Fruit fly (Drosophila melanogaster) whole organism, embryonic: ENCODE measurements around the gene ND-B18.

ENCODE experiments used
- Bdp1 ChIP-seq: fragments of 200-800 bp; sonication (Bioruptor generic); optimal IDR thresholded peaks from 3 replicates; lab custom pipeline; 2016; ENCODE audit warnings: missing biosample characterization, missing genetic modification characterization
- BtbVII ChIP-seq: fragments of 200-800 bp; sonication (Bioruptor generic); optimal IDR thresholded peaks from 3 replicates; lab custom pipeline; 2017; ENCODE audit warnings: missing biosample characterization, mild to moderate bottlenecking, missing genetic modification characterization
- CG11247 ChIP-seq: fragments of 200-800 bp; sonication (Bioruptor generic); IDR thresholded peaks from 2 replicates; pipeline ENCODE4 v1.3.6; 2022; ENCODE audit warnings: missing biosample characterization, missing genetic modification characterization
- CG11504 ChIP-seq: fragments of 200-800 bp; sonication (Bioruptor generic); optimal IDR thresholded peaks from 3 replicates; lab custom pipeline; 2019; ENCODE audit warnings: missing biosample characterization, mild to moderate bottlenecking, missing genetic modification characterization, moderate library complexity
- CG11696 ChIP-seq: fragments of 200-800 bp; sonication (Bioruptor generic); IDR thresholded peaks from 2 replicates; pipeline ENCODE4 v1.3.6; 2022; ENCODE audit warnings: missing biosample characterization, missing genetic modification characterization
- CG12219 ChIP-seq: fragments of 200-800 bp; sonication (Bioruptor generic); optimal IDR thresholded peaks from 3 replicates; lab custom pipeline; 2018; ENCODE audit warnings: missing biosample characterization, mild to moderate bottlenecking, missing genetic modification characterization
- CG12942 ChIP-seq: fragments of 200-800 bp; sonication (Bioruptor generic); optimal IDR thresholded peaks from 3 replicates; lab custom pipeline; 2016; ENCODE audit warnings: missing biosample characterization, missing genetic modification characterization
- CG13894 ChIP-seq: fragments of 200-800 bp; sonication (Bioruptor generic); optimal IDR thresholded peaks from 3 replicates; lab custom pipeline; 2018; ENCODE audit warnings: missing biosample characterization, mild to moderate bottlenecking, missing genetic modification characterization, moderate library complexity
- CG14965 ChIP-seq: fragments of 200-800 bp; sonication (Bioruptor generic); optimal IDR thresholded peaks from 2 replicates; lab custom pipeline; 2016; ENCODE audit warnings: missing biosample characterization, missing genetic modification characterization, borderline replicate concordance
- CG15601 ChIP-seq: fragments of 200-800 bp; sonication (Bioruptor generic); optimal IDR thresholded peaks from 3 replicates; lab custom pipeline; 2019; ENCODE audit warnings: missing biosample characterization, mild to moderate bottlenecking, missing genetic modification characterization, moderate library complexity
- CG1602 ChIP-seq: fragments of 200-800 bp; sonication (Bioruptor generic); optimal IDR thresholded peaks from 3 replicates; lab custom pipeline; 2016; ENCODE audit warnings: missing biosample characterization, missing genetic modification characterization
- CG1603 ChIP-seq: fragments of 200-800 bp; sonication (Bioruptor generic); optimal IDR thresholded peaks from 2 replicates; lab custom pipeline; 2019; ENCODE audit warnings: missing biosample characterization, mild to moderate bottlenecking, missing genetic modification characterization, moderate library complexity
- CG16779 ChIP-seq: fragments of 200-800 bp; sonication (Bioruptor generic); IDR thresholded peaks from 2 replicates; pipeline ENCODE4 v1.3.6; 2022; ENCODE audit warnings: missing biosample characterization, missing genetic modification characterization
- CG16813 ChIP-seq: fragments of 200-800 bp; sonication (Bioruptor generic); IDR thresholded peaks from 3 replicates; pipeline ENCODE4 v1.3.6; 2022; ENCODE audit warnings: missing biosample characterization, missing genetic modification characterization; ENCODE audit not compliant: partially characterized antibody
- CG18476 ChIP-seq: fragments of 200-800 bp; sonication (Bioruptor generic); optimal IDR thresholded peaks from 2 replicates; lab custom pipeline; 2016; ENCODE audit warnings: missing biosample characterization, mild to moderate bottlenecking, missing genetic modification characterization
- CG31224 ChIP-seq: fragments of 200-800 bp; sonication (Bioruptor generic); IDR thresholded peaks from 2 replicates; pipeline ENCODE4 v1.3.6; 2022; ENCODE audit warnings: missing biosample characterization, missing genetic modification characterization
- CG3838 ChIP-seq: fragments of 200-800 bp; sonication (Bioruptor generic); optimal IDR thresholded peaks from 3 replicates; lab custom pipeline; 2016; ENCODE audit warnings: missing biosample characterization, missing genetic modification characterization
- CG4617 ChIP-seq: fragments of 200-800 bp; sonication (Bioruptor generic); optimal IDR thresholded peaks from 3 replicates; lab custom pipeline; 2016; ENCODE audit warnings: missing biosample characterization, missing genetic modification characterization, borderline replicate concordance
- CG8765 ChIP-seq: fragments of 200-800 bp; sonication (Bioruptor generic); IDR thresholded peaks from 2 replicates; pipeline ENCODE4 v1.3.6; 2022; ENCODE audit warnings: missing biosample characterization, missing genetic modification characterization
- CG9437 ChIP-seq: fragments of 200-800 bp; sonication (Bioruptor generic); optimal IDR thresholded peaks from 2 replicates; lab custom pipeline; 2018; ENCODE audit warnings: missing biosample characterization, mild to moderate bottlenecking, missing genetic modification characterization
- D19B ChIP-seq: fragments of 200-800 bp; sonication (Bioruptor generic); optimal IDR thresholded peaks from 2 replicates; lab custom pipeline; 2017; ENCODE audit warnings: missing biosample characterization, mild to moderate bottlenecking, missing genetic modification characterization
- Deaf1 ChIP-seq: fragments of 200-800 bp; optimal IDR thresholded peaks from 3 replicates; lab custom pipeline; 2019; ENCODE audit warnings: missing biosample characterization, mild to moderate bottlenecking, missing genetic modification characterization, moderate library complexity
- Eip74EF ChIP-seq, 2 experiments: fragments of 200-800 bp in 1 of 2; fragments of >200 bp in 1 of 2; sonication (Bioruptor generic) in 1 of 2; optimal IDR thresholded peaks; 2 replicates each; lab custom pipeline; 2017 to 2019; ENCODE audit warnings: missing biosample characterization in 2 of 2, missing genetic modification characterization in 2 of 2, mild to moderate bottlenecking in 1 of 2, moderate library complexity in 1 of 2
- Elba2 ChIP-seq: fragments of 200-800 bp; sonication (Bioruptor generic); optimal IDR thresholded peaks from 3 replicates; lab custom pipeline; 2016; ENCODE audit warnings: missing biosample characterization, missing genetic modification characterization
- HHEX ChIP-seq: fragments of 200-800 bp; sonication (Bioruptor generic); optimal IDR thresholded peaks from 3 replicates; lab custom pipeline; 2017; ENCODE audit warnings: missing biosample characterization, mild to moderate bottlenecking, missing genetic modification characterization, missing genetic modification reagents
- HmgZ ChIP-seq: fragments of 200-800 bp; sonication (Bioruptor generic); optimal IDR thresholded peaks from 2 replicates; lab custom pipeline; 2018; ENCODE audit warnings: missing biosample characterization, mild to moderate bottlenecking, missing genetic modification characterization
- Lim3 ChIP-seq: fragments of 200-800 bp; sonication (Bioruptor generic); IDR thresholded peaks from 2 replicates; pipeline ENCODE4 v1.3.6; 2022; ENCODE audit warnings: missing biosample characterization, missing genetic modification characterization
- NK7.1 ChIP-seq: fragments of 200-800 bp; sonication (Bioruptor generic); optimal IDR thresholded peaks from 3 replicates; lab custom pipeline; 2016; ENCODE audit warnings: missing biosample characterization, missing genetic modification characterization
- Neu2 ChIP-seq: fragments of 200-800 bp; sonication (Bioruptor generic); optimal IDR thresholded peaks from 3 replicates; lab custom pipeline; 2016; ENCODE audit warnings: missing biosample characterization, missing genetic modification characterization, borderline replicate concordance
- Nf-YA ChIP-seq: fragments of 200-800 bp; sonication (Bioruptor generic); IDR thresholded peaks from 2 replicates; pipeline ENCODE4 v1.3.6; 2022; ENCODE audit warnings: missing biosample characterization, missing genetic modification characterization
- Nf-YB ChIP-seq: fragments of 200-800 bp; sonication (Bioruptor generic); optimal IDR thresholded peaks from 3 replicates; lab custom pipeline; 2019; ENCODE audit warnings: missing biosample characterization, mild to moderate bottlenecking, missing genetic modification characterization, moderate library complexity
- Poxn ChIP-seq: fragments of 200-800 bp; sonication (Bioruptor generic); IDR thresholded peaks from 2 replicates; pipeline ENCODE4 v1.3.6; 2022; ENCODE audit warnings: missing biosample characterization, missing genetic modification characterization
- Rfx ChIP-seq: fragments of 200-800 bp; sonication (Bioruptor generic); IDR thresholded peaks from 2 replicates; pipeline ENCODE4 v1.3.6; 2022; ENCODE audit warnings: missing biosample characterization, missing genetic modification characterization
- YL-1 ChIP-seq: fragments of 200-800 bp; sonication (Bioruptor generic); optimal IDR thresholded peaks from 3 replicates; lab custom pipeline; 2017; ENCODE audit warnings: missing biosample characterization, mild to moderate bottlenecking, missing genetic modification characterization
- ab ChIP-seq: fragments of 200-800 bp; sonication (Bioruptor generic); optimal IDR thresholded peaks from 2 replicates; lab custom pipeline; 2016; ENCODE audit warnings: missing biosample characterization, missing genetic modification characterization
- al ChIP-seq: fragments of 200-800 bp; sonication (Bioruptor generic); IDR thresholded peaks from 2 replicates; pipeline ENCODE4 v1.3.6; 2022; ENCODE audit warnings: missing biosample characterization, missing genetic modification characterization
- chif ChIP-seq, 2 experiments: fragments of 200-800 bp; sonication (Bioruptor generic); optimal IDR thresholded peaks; 3 replicates each; lab custom pipeline; 2016; ENCODE audit warnings: missing biosample characterization in 2 of 2, missing genetic modification characterization in 2 of 2
- danr ChIP-seq: fragments of 200-800 bp; sonication (Bioruptor generic); IDR thresholded peaks from 2 replicates; pipeline ENCODE4 v1.3.6; 2022; ENCODE audit warnings: missing biosample characterization, missing genetic modification characterization
- dysf ChIP-seq: fragments of 200-800 bp; sonication (Bioruptor generic); IDR thresholded peaks from 3 replicates; pipeline ENCODE4 v1.3.6; 2022; ENCODE audit warnings: missing biosample characterization, missing genetic modification characterization
- exex ChIP-seq: fragments of 200-800 bp; sonication (Bioruptor generic); optimal IDR thresholded peaks from 4 replicates; lab custom pipeline; 2018; ENCODE audit warnings: missing biosample characterization, mild to moderate bottlenecking, missing genetic modification characterization, moderate library complexity
- fu2 ChIP-seq: fragments of 200-800 bp; sonication (Bioruptor generic); optimal IDR thresholded peaks from 2 replicates; lab custom pipeline; 2016; ENCODE audit warnings: missing biosample characterization, missing genetic modification characterization
- gfzf ChIP-seq: fragments of 200-800 bp; sonication (Bioruptor generic); optimal IDR thresholded peaks from 2 replicates; lab custom pipeline; 2016; ENCODE audit warnings: missing biosample characterization, mild to moderate bottlenecking, missing genetic modification characterization, moderate library complexity
- h ChIP-seq: fragments of >200 bp; optimal IDR thresholded peaks from 2 replicates; lab custom pipeline; 2017
- ham ChIP-seq: fragments of 200-800 bp; sonication (Bioruptor generic); IDR thresholded peaks from 2 replicates; pipeline ENCODE4 v1.3.6; 2022; ENCODE audit warnings: missing biosample characterization, missing genetic modification characterization
- ind ChIP-seq: fragments of 200-800 bp; sonication (Bioruptor generic); optimal IDR thresholded peaks from 3 replicates; lab custom pipeline; 2016; ENCODE audit warnings: missing biosample characterization, missing genetic modification characterization
- lilli ChIP-seq: fragments of 200-800 bp; sonication (Bioruptor generic); optimal IDR thresholded peaks from 3 replicates; lab custom pipeline; 2016; ENCODE audit warnings: missing biosample characterization, missing genetic modification characterization
- nmo ChIP-seq: fragments of 200-800 bp; sonication (Bioruptor generic); optimal IDR thresholded peaks from 2 replicates; lab custom pipeline; 2018; ENCODE audit warnings: missing biosample characterization, mild to moderate bottlenecking, missing genetic modification characterization, moderate library complexity
- rib ChIP-seq: fragments of 200-800 bp; sonication (Bioruptor generic); IDR thresholded peaks from 2 replicates; pipeline ENCODE4 v1.3.6; 2022; ENCODE audit warnings: missing biosample characterization, missing genetic modification characterization
- sens-2 ChIP-seq: fragments of 200-800 bp; sonication (Bioruptor generic); IDR thresholded peaks from 2 replicates; pipeline ENCODE4 v1.3.6; 2022; ENCODE audit warnings: missing biosample characterization, missing genetic modification characterization
- twi ChIP-seq: fragments of 200-800 bp; optimal IDR thresholded peaks from 2 replicates; lab custom pipeline; 2019; ENCODE audit warnings: missing biosample characterization, mild to moderate bottlenecking, missing genetic modification characterization, moderate library complexity
- zfh2 ChIP-seq: fragments of 200-800 bp; sonication (Bioruptor generic); optimal IDR thresholded peaks from 2 replicates; lab custom pipeline; 2016; ENCODE audit warnings: missing biosample characterization, missing genetic modification characterization

ND-B18 gene

dm6 chrX:15084580-15085138, 21.1 kb downstream of the ND-B18 start, which contains the start of gene Cox17 (continued):
- peak; percentile 68 for TF ChIP-seq D19B (GFP tag; lab: Kevin White, UChicago)
- TF ChIP-seq Bdp1 (GFP tag; lab: Kevin White, UChicago) = peak; percentile 48
- peak; percentile 72 for TF ChIP-seq CG12942 (GFP tag; lab: Kevin White, UChicago)
- peak; percentile 82 for TF ChIP-seq HmgZ
- no peak for TF ChIP-seq ham (GFP tag; lab: Robert Waterston, UW)
- TF ChIP-seq Poxn (GFP tag; lab: Robert Waterston, UW) = peak; percentile 15; the same call in 1 of the 2 replicates
- TF ChIP-seq danr = peak; percentile 33; the same call in 1 of the 2 replicates
- no peak for TF ChIP-seq CG16779 (GFP tag; lab: Robert Waterston, UW)
- TF ChIP-seq dysf = peak; percentile 81
- TF ChIP-seq rib = no peak
- TF ChIP-seq CG9437 (GFP tag; lab: Kevin White, UChicago) = peak; percentile 84
- peak; percentile 49 for TF ChIP-seq CG12219 (GFP tag; lab: Kevin White, UChicago)
- peak; percentile 24 for TF ChIP-seq CG1603 (tag; lab: Kevin White, UChicago)
- TF ChIP-seq Neu2 (GFP tag; lab: Kevin White, UChicago) = no peak
- no peak for TF ChIP-seq sens-2 (GFP tag; lab: Robert Waterston, UW)
- TF ChIP-seq YL-1 (GFP tag; lab: Kevin White, UChicago) = peak; percentile 50
- TF ChIP-seq CG1602 (GFP tag; lab: Kevin White, UChicago) = peak; percentile 77
- no peak for TF ChIP-seq Nf-YA
- TF ChIP-seq Elba2 (GFP tag; lab: Kevin White, UChicago) = no peak
- TF ChIP-seq NK7.1 (GFP tag; lab: Kevin White, UChicago) = no peak
- peak; percentile 27 to 78 for TF ChIP-seq chif (GFP tag; optimal IDR thresholded peaks at IDR 0.05; lab: Kevin White, UChicago)
- no peak for TF ChIP-seq h (lab: Kevin White, UChicago)
- TF ChIP-seq CG18476 (GFP tag; lab: Kevin White, UChicago) = peak; percentile 85
- peak; percentile 65 for TF ChIP-seq Deaf1 (tag; lab: Kevin White, UChicago)
- peak; percentile 86 for TF ChIP-seq zfh2 (GFP tag; lab: Kevin White, UChicago)
- TF ChIP-seq CG3838 = peak; percentile 30
- peak; percentile 78 for TF ChIP-seq BtbVII (GFP tag; lab: Kevin White, UChicago)
- no peak for TF ChIP-seq CG14965 (GFP tag; lab: Kevin White, UChicago)
- TF ChIP-seq lilli (GFP tag; lab: Kevin White, UChicago) = peak; percentile 85
- peak; percentile 70 for TF ChIP-seq CG4617
- peak; percentile 76 for TF ChIP-seq CG15601 (tag; lab: Kevin White, UChicago)
- TF ChIP-seq gfzf (GFP tag; lab: Kevin White, UChicago) = no peak
- peak; percentile 47 for TF ChIP-seq exex (tag; lab: Kevin White, UChicago)
- TF ChIP-seq Eip74EF (GFP tag; optimal IDR thresholded peaks at IDR 0.05; lab: Kevin White, UChicago) = peak in 1 of 2 experiments; percentile 51
- peak; percentile 43; the same call in 1 of the 2 replicates for TF ChIP-seq CG31224 (GFP tag; lab: Robert Waterston, UW)
- peak; percentile 84 for TF ChIP-seq ind
- TF ChIP-seq twi (tag; lab: Kevin White, UChicago) = peak; percentile 75
- no peak; the same call in 1 of the 2 replicates for TF ChIP-seq CG11247 (GFP tag; lab: Robert Waterston, UW)
- peak; percentile 86 for TF ChIP-seq CG11504 (tag; lab: Kevin White, UChicago)
- peak; percentile 82 for TF ChIP-seq Rfx (GFP tag; lab: Robert Waterston, UW)
- TF ChIP-seq fu2 (GFP tag; lab: Kevin White, UChicago) = peak; percentile 39
- peak; percentile 70 for TF ChIP-seq CG16813 (GFP tag; lab: Robert Waterston, UW)
- no peak for TF ChIP-seq CG11696
- peak; percentile 61 for TF ChIP-seq HHEX (GFP tag; lab: Kevin White, UChicago)
- TF ChIP-seq Nf-YB (GFP tag; lab: Kevin White, UChicago) = peak; percentile 53
- no peak for TF ChIP-seq CG8765 (GFP tag; lab: Robert Waterston, UW)
- no peak for TF ChIP-seq Lim3
- peak; percentile 69 for TF ChIP-seq al (GFP tag; lab: Robert Waterston, UW)
- TF ChIP-seq CG13894 = peak; percentile 82
- peak; percentile 91 for TF ChIP-seq nmo (GFP tag; lab: Kevin White, UChicago)
- TF ChIP-seq ab = peak; percentile 28
